Worm (Caenorhabditis elegans) whole organism, L4 larva: ENCODE measurements around the gene T24E12.12.
A peak's percentile ranks its signal among the peaks of the same experiment; 100 is the strongest.

Experiments used
- D1046.2 ChIP-seq: fragments of 200-800 bp; sonication (Bioruptor generic); IDR thresholded peaks from 2 replicates; pipeline ENCODE4 v1.3.6; 2022; ENCODE audit warnings: missing genetic modification characterization, missing compliant biosample characterization
- F26F4.8 ChIP-seq: fragments of 200-800 bp; sonication (Bioruptor generic); conservative IDR thresholded peaks from 2 replicates; pipeline ENCODE4 v1.3.6; 2022; ENCODE audit warnings: missing genetic modification characterization, missing compliant biosample characterization
- F44E2.7 ChIP-seq: fragments of 200-800 bp; sonication (Bioruptor generic); IDR thresholded peaks from 2 replicates; pipeline ENCODE4 v2.1.2; 2022; ENCODE audit warnings: missing genetic modification characterization, missing compliant biosample characterization
- F49E8.2 ChIP-seq: sonication (generic microtip); optimal IDR thresholded peaks from 2 replicates; lab custom pipeline; 2016; ENCODE audit warnings: missing compliant biosample characterization, mild to moderate bottlenecking, missing genetic modification characterization, borderline replicate concordance
- T20F7.1 ChIP-seq: fragments of 200-800 bp; sonication (Bioruptor generic); optimal IDR thresholded peaks from 2 replicates; lab custom pipeline; 2018; ENCODE audit warnings: mild to moderate bottlenecking, missing genetic modification characterization, missing compliant biosample characterization
- Y105C5A.15 ChIP-seq: fragments of 200-800 bp; sonication (Bioruptor generic); IDR thresholded peaks from 2 replicates; pipeline ENCODE4 v1.3.6; 2022; ENCODE audit warnings: missing genetic modification characterization, missing compliant biosample characterization
- Y5F2A.4 ChIP-seq: fragments of 200-800 bp; sonication (Bioruptor generic); optimal IDR thresholded peaks from 2 replicates; lab custom pipeline; 2018; ENCODE audit warnings: mild to moderate bottlenecking, missing genetic modification characterization, missing compliant biosample characterization
- Y75B8A.6 ChIP-seq: fragments of 200-800 bp; sonication (Bioruptor generic); IDR thresholded peaks from 2 replicates; pipeline ENCODE4 v1.3.6; 2022; ENCODE audit warnings: missing genetic modification reagents, missing genetic modification characterization, missing compliant biosample characterization
- aha-1 ChIP-seq: fragments of 150-350 bp; peaks from one replicate; lab custom pipeline; 2014; ENCODE audit warnings: missing biosample characterization, missing genetic modification characterization
- aly-2 ChIP-seq: sonication (generic microtip); optimal IDR thresholded peaks from 2 replicates; lab custom pipeline; 2018; ENCODE audit warnings: missing biosample characterization, missing genetic modification characterization
- arid-1 ChIP-seq: fragments of 200-800 bp; sonication (Bioruptor generic); conservative IDR thresholded peaks from 2 replicates; pipeline ENCODE4 v1.3.6; 2022; ENCODE audit warnings: missing genetic modification reagents, missing genetic modification characterization, missing compliant biosample characterization
- attf-4 ChIP-seq: sonication (generic microtip); optimal IDR thresholded peaks from 3 replicates; lab custom pipeline; 2017; ENCODE audit warnings: missing biosample characterization, missing genetic modification characterization
- ces-1 ChIP-seq: fragments of 150-350 bp; sonication (generic microtip); optimal IDR thresholded peaks from 4 replicates; lab custom pipeline; 2014; ENCODE audit warnings: missing biosample characterization, missing genetic modification reagents, missing genetic modification characterization
- cey-2 ChIP-seq: sonication (generic microtip); optimal IDR thresholded peaks from 3 replicates; lab custom pipeline; 2017; ENCODE audit warnings: missing genetic modification characterization, mild to moderate bottlenecking, missing compliant biosample characterization, antibody characterized with exemption, borderline replicate concordance; ENCODE audit not compliant: insufficient read depth
- daf-19 ChIP-seq: fragments of 200-800 bp; sonication (Bioruptor generic); conservative IDR thresholded peaks from 2 replicates; pipeline ENCODE4 v1.3.6; 2022; ENCODE audit warnings: missing genetic modification characterization, missing compliant biosample characterization
- duxl-1 ChIP-seq: sonication (generic microtip); optimal IDR thresholded peaks from 2 replicates; lab custom pipeline; 2016; ENCODE audit warnings: mild to moderate bottlenecking, missing genetic modification characterization, moderate library complexity, missing compliant biosample characterization; ENCODE audit not compliant: poor library complexity
- dve-1 ChIP-seq: sonication (generic microtip); optimal IDR thresholded peaks from 2 replicates; lab custom pipeline; 2017; ENCODE audit warnings: antibody characterized with exemption, mild to moderate bottlenecking, missing genetic modification characterization, missing compliant biosample characterization; ENCODE audit not compliant: insufficient read depth
- egl-27 ChIP-seq: sonication (generic microtip); optimal IDR thresholded peaks from 3 replicates; lab custom pipeline; 2017; ENCODE audit warnings: missing biosample characterization, missing genetic modification reagents, missing genetic modification characterization
- fos-1 ChIP-seq: fragments of 150-350 bp; optimal IDR thresholded peaks from 2 replicates; lab custom pipeline; 2014; ENCODE audit warnings: missing biosample characterization, missing genetic modification characterization
- hif-1 ChIP-seq, 2 experiments: sonication (generic microtip); optimal IDR thresholded peaks; 2 replicates each; lab custom pipeline; 2016 to 2017; ENCODE audit warnings: missing compliant biosample characterization in 2 of 2, missing genetic modification characterization in 2 of 2, missing genetic modification reagents in 2 of 2, missing genotype in 2 of 2, mild to moderate bottlenecking in 1 of 2
- hlh-11 ChIP-seq: fragments of 200-800 bp; sonication (Bioruptor generic); optimal IDR thresholded peaks from 2 replicates; lab custom pipeline; 2018; ENCODE audit warnings: mild to moderate bottlenecking, missing genetic modification characterization, missing compliant biosample characterization
- hlh-30 ChIP-seq: sonication (generic microtip); optimal IDR thresholded peaks from 2 replicates; lab custom pipeline; 2017; ENCODE audit warnings: antibody characterized with exemption, mild to moderate bottlenecking, missing genetic modification characterization, missing compliant biosample characterization; ENCODE audit not compliant: insufficient read depth
- lim-7 ChIP-seq: fragments of 200-800 bp; sonication (Bioruptor generic); IDR thresholded peaks from 2 replicates; pipeline ENCODE4 v1.3.6; 2022; ENCODE audit warnings: missing genetic modification characterization, missing compliant biosample characterization
- lsy-2 ChIP-seq, 2 experiments: fragments of 150-350 bp in 1 of 2; sonication (generic microtip) in 1 of 2; optimal IDR thresholded peaks; 2 replicates each; lab custom pipeline; 2014 to 2017; ENCODE audit warnings: missing biosample characterization in 2 of 2, missing genetic modification characterization in 2 of 2
- madf-5 ChIP-seq, 2 experiments: fragments of 200-800 bp; sonication (Bioruptor generic); IDR thresholded peaks; 2 replicates each; pipeline ENCODE4 v1.3.6; 2022; ENCODE audit warnings: missing compliant biosample characterization in 2 of 2, missing genetic modification characterization in 2 of 2
- mdt-29 ChIP-seq: fragments of 200-800 bp; sonication (Bioruptor generic); IDR thresholded peaks from 2 replicates; pipeline ENCODE4 v1.3.6; 2022; ENCODE audit warnings: missing genetic modification reagents, missing genetic modification characterization, missing compliant biosample characterization
- mep-1 ChIP-seq: fragments of 150-350 bp; sonication (generic microtip); optimal IDR thresholded peaks from 3 replicates; lab custom pipeline; 2014; ENCODE audit warnings: missing biosample characterization, missing genetic modification characterization
- nhr-102 ChIP-seq: sonication (generic microtip); optimal IDR thresholded peaks from 2 replicates; lab custom pipeline; 2016; ENCODE audit warnings: mild to moderate bottlenecking, missing genetic modification characterization, moderate library complexity, missing compliant biosample characterization
- nhr-25 ChIP-seq: sonication (generic microtip); optimal IDR thresholded peaks from 2 replicates; lab custom pipeline; 2017; ENCODE audit warnings: missing genetic modification characterization, mild to moderate bottlenecking, missing compliant biosample characterization, antibody characterized with exemption, moderate library complexity, borderline replicate concordance; ENCODE audit not compliant: insufficient read depth
- nhr-48 ChIP-seq: sonication (generic microtip); optimal IDR thresholded peaks from 2 replicates; lab custom pipeline; 2016; ENCODE audit warnings: mild to moderate bottlenecking, missing genetic modification characterization, missing compliant biosample characterization
- nhr-76 ChIP-seq: fragments of 150-350 bp; optimal IDR thresholded peaks from 2 replicates; lab custom pipeline; 2014; ENCODE audit warnings: missing biosample characterization, missing genetic modification characterization
- nhr-77 ChIP-seq: fragments of 150-350 bp; optimal IDR thresholded peaks from 2 replicates; lab custom pipeline; 2014; ENCODE audit warnings: missing biosample characterization, missing genetic modification characterization
- pha-4 ChIP-seq, 2 experiments: fragments of 150-350 bp in 1 of 2; fragments of 200-800 bp in 1 of 2; sonication (Bioruptor generic) in 1 of 2; IDR thresholded peaks in 1 of 2; optimal IDR thresholded peaks in 1 of 2; 2 replicates each; pipeline versions ENCODE4 v1.3.6 to Lab custom; 2014 to 2022; ENCODE audit warnings: missing genetic modification characterization in 2 of 2, missing genetic modification reagents in 2 of 2, missing biosample characterization in 1 of 2, missing compliant biosample characterization in 1 of 2
- php-3 ChIP-seq: fragments of 200-800 bp; sonication (Bioruptor generic); IDR thresholded peaks from 2 replicates; pipeline ENCODE4 v1.3.6; 2022; ENCODE audit warnings: missing genetic modification reagents, missing genetic modification characterization, missing compliant biosample characterization
- pqm-1 ChIP-seq: sonication (generic microtip); optimal IDR thresholded peaks from 2 replicates; lab custom pipeline; 2017; ENCODE audit warnings: missing biosample characterization, missing genetic modification characterization
- set-16 ChIP-seq: fragments of 200-800 bp; sonication (Bioruptor generic); IDR thresholded peaks from 2 replicates; pipeline ENCODE4 v1.3.6; 2022; ENCODE audit warnings: missing genetic modification reagents, missing genetic modification characterization, missing compliant biosample characterization
- spr-3 ChIP-seq: fragments of 200-800 bp; sonication (Bioruptor generic); optimal IDR thresholded peaks from 2 replicates; lab custom pipeline; 2018; ENCODE audit warnings: mild to moderate bottlenecking, missing genetic modification characterization, missing compliant biosample characterization
- unc-130 ChIP-seq: sonication (generic microtip); optimal IDR thresholded peaks from 2 replicates; lab custom pipeline; 2016; ENCODE audit warnings: missing genetic modification reagents, missing genetic modification characterization, missing compliant biosample characterization
- unc-62 ChIP-seq, 3 experiments: fragments of 150-350 bp in 1 of 3; sonication (generic microtip); optimal IDR thresholded peaks in 2 of 3; peaks in 1 of 3; 1 replicate in 1 of 3; 2 replicates in 2 of 3; lab custom pipeline; 2014 to 2017; ENCODE audit warnings: missing biosample characterization in 3 of 3, missing genetic modification characterization in 3 of 3, missing genetic modification reagents in 3 of 3, missing genotype in 1 of 3
- zag-1 ChIP-seq: fragments of 150-350 bp; optimal IDR thresholded peaks from 2 replicates; lab custom pipeline; 2014; ENCODE audit warnings: missing biosample characterization, missing genetic modification characterization
- zfp-2 ChIP-seq: sonication (generic microtip); optimal IDR thresholded peaks from 2 replicates; lab custom pipeline; 2016; ENCODE audit warnings: mild to moderate bottlenecking, missing genetic modification characterization, missing compliant biosample characterization
- zfp-3 ChIP-seq: fragments of 200-800 bp; sonication (Bioruptor generic); conservative IDR thresholded peaks from 2 replicates; pipeline ENCODE4 v1.3.6; 2022; ENCODE audit warnings: missing genetic modification reagents, missing genetic modification characterization, missing compliant biosample characterization

Gene T24E12.12

DNA sequence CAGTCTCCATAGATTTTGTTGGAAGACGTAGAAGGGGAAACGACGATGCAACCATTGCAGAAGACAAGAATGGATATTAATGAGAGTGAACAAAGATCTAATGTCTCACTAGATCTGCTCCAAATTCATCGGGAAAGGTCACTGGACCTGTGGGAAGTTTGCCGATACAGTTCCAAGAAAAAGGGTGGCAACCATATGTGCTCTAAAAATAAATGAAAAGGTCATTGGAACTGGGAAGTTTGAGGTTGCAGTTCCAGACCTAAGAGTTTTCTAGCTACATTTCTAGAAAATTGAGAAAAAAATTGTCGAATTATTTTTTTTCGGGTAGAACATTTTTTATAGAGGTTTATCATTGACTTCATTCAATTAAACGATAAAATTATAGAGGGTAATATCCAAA, 11.7 kb upstream of the T24E12.12 start, which contains the start of gene fbxb-92:
fbxb-92 (minus strand) TSS at position 101 of the 400 bp plus-strand sequence.
- no peak for TF ChIP-seq lsy-2 (tag; optimal IDR thresholded peaks at IDR 0.05; lab: Kevin White, UChicago)
- no peak for TF ChIP-seq php-3 (GFP tag; lab: Robert Waterston, UW)
- no peak for TF ChIP-seq duxl-1 (tag; lab: Kevin White, UChicago)
- no peak for TF ChIP-seq Y105C5A.15
- TF ChIP-seq F49E8.2 (tag; lab: Kevin White, UChicago), result no peak
- no peak for TF ChIP-seq egl-27 (tag; lab: Kevin White, UChicago)
- no peak for TF ChIP-seq Y5F2A.4
- no peak for TF ChIP-seq hlh-30 (tag; lab: Kevin White, UChicago)
- no peak for TF ChIP-seq nhr-76 (tag; lab: Kevin White, UChicago)
- TF ChIP-seq daf-19, result no peak
- no peak for TF ChIP-seq nhr-48 (tag; lab: Kevin White, UChicago)
- no peak for TF ChIP-seq madf-5 (GFP tag; IDR thresholded peaks at IDR 0.05; lab: Robert Waterston, UW)
- no peak for TF ChIP-seq pha-4 (GFP tag; IDR thresholded peaks at IDR 0.05; lab: Robert Waterston, UW)
- no peak for TF ChIP-seq pha-4 (tag; optimal IDR thresholded peaks at IDR 0.05; lab: Kevin White, UChicago)
- TF ChIP-seq unc-130 (GFP tag; lab: Kevin White, UChicago), result no peak
- no peak for TF ChIP-seq hif-1 (tag; optimal IDR thresholded peaks at IDR 0.05; lab: Kevin White, UChicago)
- no peak for TF ChIP-seq aly-2 (tag; lab: Kevin White, UChicago)
- TF ChIP-seq set-16, result no peak

DNA sequence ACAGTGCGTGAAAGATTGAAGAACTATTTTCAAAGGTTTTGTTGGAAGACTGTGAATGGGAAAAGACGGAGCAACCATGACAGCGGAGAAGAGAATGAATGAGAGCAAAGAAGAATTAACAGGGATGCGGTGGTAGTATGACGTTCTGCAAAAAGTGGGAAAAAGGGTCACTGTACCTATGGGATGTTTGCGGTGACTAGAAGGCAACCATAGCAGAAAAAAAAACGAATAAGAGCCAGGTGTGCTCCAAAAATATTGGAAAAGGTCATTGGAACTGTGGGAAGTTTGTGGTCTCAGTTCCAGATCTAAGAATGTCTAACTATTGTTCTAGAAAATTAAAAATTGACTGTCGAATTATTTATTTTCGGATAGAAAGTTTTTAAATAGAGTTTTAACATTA, 10.4 kb upstream of the T24E12.12 start, which contains the start of gene fbxb-90:
fbxb-90 (minus strand) TSS at position 101 of the 400 bp plus-strand sequence.
- no peak for TF ChIP-seq nhr-77 (tag; lab: Kevin White, UChicago)
- no peak for TF ChIP-seq fos-1 (tag; lab: Kevin White, UChicago)
- TF ChIP-seq pqm-1, result no peak
- TF ChIP-seq unc-62 (GFP tag; optimal IDR thresholded peaks at IDR 0.05 in 1 of 2; lab: Kevin White, UChicago), result peak in 1 of 2 experiments; percentile 11
- TF ChIP-seq unc-62 (tag; optimal IDR thresholded peaks at IDR 0.05; lab: Kevin White, UChicago), result no peak
- TF ChIP-seq arid-1 (GFP tag; lab: Robert Waterston, UW), result no peak

DNA sequence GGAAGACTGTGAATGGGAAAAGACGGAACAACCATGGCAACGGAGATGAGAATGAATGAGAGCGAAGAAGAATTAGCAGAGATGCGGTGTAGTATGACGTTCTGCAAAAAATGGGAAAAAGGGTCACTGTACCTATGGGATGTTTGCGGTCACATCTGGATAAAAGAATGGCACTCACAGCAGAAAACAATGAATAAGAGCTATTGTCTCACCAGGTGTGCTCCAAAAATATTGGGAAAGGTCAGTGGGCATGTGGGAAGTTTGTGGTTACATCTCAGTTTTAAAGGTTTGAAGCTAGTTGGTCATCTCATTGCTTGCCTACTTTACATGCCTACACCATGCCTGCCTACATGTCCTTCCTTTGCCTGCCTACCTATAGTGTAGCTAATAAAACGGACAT, 8.4 kb upstream of the T24E12.12 start, which contains the start of gene fbxb-91:
fbxb-91 (minus strand) TSS at position 101 of the 400 bp plus-strand sequence.
- TF ChIP-seq fos-1 (tag; lab: Kevin White, UChicago) (no peak), Y105C5A.15 (no peak), hlh-11 (no peak), zfp-3 (no peak), zfp-2 (tag; lab: Kevin White, UChicago) (no peak), unc-130 (GFP tag; lab: Kevin White, UChicago) (no peak), zag-1 (tag; lab: Kevin White, UChicago) (no peak), egl-27 (tag; lab: Kevin White, UChicago) (no peak), Y75B8A.6 (no peak), duxl-1 (tag; lab: Kevin White, UChicago) (no peak), aly-2 (tag; lab: Kevin White, UChicago) (no peak), nhr-25 (tag; lab: Kevin White, UChicago) (no peak), mep-1 (tag; lab: Kevin White, UChicago) (no peak), T20F7.1 (GFP tag; lab: Kevin White, UChicago) (no peak), cey-2 (tag; lab: Kevin White, UChicago) (no peak)

DNA sequence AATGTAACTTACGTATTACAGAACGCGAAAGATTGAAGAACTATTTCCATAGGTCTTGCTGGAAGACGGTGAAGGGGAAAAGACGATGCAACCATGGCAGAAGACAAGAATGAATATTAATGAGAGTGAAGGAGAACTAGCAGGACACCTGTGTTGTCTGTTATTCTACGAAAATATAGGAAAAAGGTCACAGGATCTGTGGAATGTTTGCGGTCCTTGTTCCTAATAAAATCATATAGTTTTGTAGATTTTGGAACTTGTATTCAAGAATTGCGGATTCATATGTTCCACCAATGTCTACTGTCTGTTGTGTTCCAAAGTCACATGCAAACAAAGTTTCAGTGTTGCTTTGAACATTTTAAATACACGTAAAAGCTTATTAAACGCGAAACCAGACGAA, 6.9 kb upstream of the T24E12.12 start, which contains the start of gene sdz-11:
sdz-11 (minus strand) TSS at position 101 of the 400 bp plus-strand sequence.
- no peak for TF ChIP-seq D1046.2
- peak; percentile 56 for TF ChIP-seq aha-1
- no peak for TF ChIP-seq mdt-29
- TF ChIP-seq lim-7 (GFP tag; lab: Robert Waterston, UW), result no peak
- no peak for TF ChIP-seq F26F4.8 (GFP tag; lab: Robert Waterston, UW)
- TF ChIP-seq nhr-102 (tag; lab: Kevin White, UChicago), result no peak
- no peak for TF ChIP-seq attf-4 (tag; lab: Kevin White, UChicago)
- TF ChIP-seq ces-1 (GFP tag; lab: Kevin White, UChicago), result no peak
- TF ChIP-seq Y75B8A.6, result no peak
- peak in 1 of 2 experiments; percentile 33 for TF ChIP-seq unc-62 (GFP tag; optimal IDR thresholded peaks at IDR 0.05 in 1 of 2; lab: Kevin White, UChicago)
- no peak for TF ChIP-seq unc-62 (tag; optimal IDR thresholded peaks at IDR 0.05; lab: Kevin White, UChicago)
- TF ChIP-seq arid-1 (GFP tag; lab: Robert Waterston, UW), result no peak
- no peak for TF ChIP-seq dve-1 (tag; lab: Kevin White, UChicago)
- TF ChIP-seq cey-2 (tag; lab: Kevin White, UChicago), result no peak
- no peak for TF ChIP-seq F44E2.7 (GFP tag; lab: Robert Waterston, UW)
- TF ChIP-seq spr-3 (GFP tag; lab: Kevin White, UChicago), result no peak
